Fruit fly (Drosophila melanogaster) whole organism, embryonic: ENCODE measurements around the gene Unc-115a.

ENCODE experiments used
- B-H1 ChIP-seq: fragments of 200-800 bp; sonication (Bioruptor generic); IDR thresholded peaks from 3 replicates; pipeline ENCODE4 v1.3.6; 2022; ENCODE audit warnings: missing biosample characterization, missing genetic modification characterization
- BEAF-32 ChIP-seq: fragments of 200-800 bp; sonication (Bioruptor generic); optimal IDR thresholded peaks from 3 replicates; lab custom pipeline; 2017; ENCODE audit warnings: missing biosample characterization, missing genetic modification characterization, mild to moderate bottlenecking, moderate library complexity, missing genetic modification reagents
- Bdp1 ChIP-seq: fragments of 200-800 bp; sonication (Bioruptor generic); optimal IDR thresholded peaks from 3 replicates; lab custom pipeline; 2016; ENCODE audit warnings: missing biosample characterization, missing genetic modification characterization
- CG10654 ChIP-seq: fragments of 200-800 bp; sonication (Bioruptor generic); optimal IDR thresholded peaks from 2 replicates; lab custom pipeline; 2016; ENCODE audit warnings: missing biosample characterization, missing genetic modification characterization
- CG12219 ChIP-seq: fragments of 200-800 bp; sonication (Bioruptor generic); optimal IDR thresholded peaks from 3 replicates; lab custom pipeline; 2018; ENCODE audit warnings: missing biosample characterization, mild to moderate bottlenecking, missing genetic modification characterization
- CG15601 ChIP-seq: fragments of 200-800 bp; sonication (Bioruptor generic); optimal IDR thresholded peaks from 3 replicates; lab custom pipeline; 2019; ENCODE audit warnings: missing biosample characterization, mild to moderate bottlenecking, missing genetic modification characterization, moderate library complexity
- CG17612 ChIP-seq: fragments of 200-800 bp; sonication (Bioruptor generic); IDR thresholded peaks from 2 replicates; pipeline ENCODE4 v1.3.6; 2022; ENCODE audit warnings: missing biosample characterization, missing genetic modification characterization
- CG17802 ChIP-seq: fragments of 200-800 bp; sonication (Bioruptor generic); optimal IDR thresholded peaks from 2 replicates; lab custom pipeline; 2018; ENCODE audit warnings: missing biosample characterization, mild to moderate bottlenecking, missing genetic modification characterization, moderate library complexity
- CG3065 ChIP-seq: fragments of 200-800 bp; sonication (Bioruptor generic); optimal IDR thresholded peaks from 2 replicates; lab custom pipeline; 2016; ENCODE audit warnings: missing biosample characterization, missing genetic modification characterization
- CG31365 ChIP-seq: fragments of 200-800 bp; sonication (Bioruptor generic); optimal IDR thresholded peaks from 2 replicates; lab custom pipeline; 2018; ENCODE audit warnings: missing biosample characterization, mild to moderate bottlenecking, missing genetic modification characterization
- CG34376 ChIP-seq: fragments of 200-800 bp; sonication (Bioruptor generic); optimal IDR thresholded peaks from 2 replicates; lab custom pipeline; 2018; ENCODE audit warnings: missing biosample characterization, mild to moderate bottlenecking, missing genetic modification characterization
- CG4404 ChIP-seq: fragments of 200-800 bp; sonication (Bioruptor generic); IDR thresholded peaks from 2 replicates; pipeline ENCODE4 v1.3.6; 2022; ENCODE audit warnings: missing biosample characterization, missing genetic modification characterization
- CG4820 ChIP-seq: fragments of 200-800 bp; sonication (Bioruptor generic); optimal IDR thresholded peaks from 3 replicates; lab custom pipeline; 2016; ENCODE audit warnings: missing biosample characterization, missing genetic modification characterization
- CG6689 ChIP-seq: fragments of 200-800 bp; sonication (Bioruptor generic); IDR thresholded peaks from 2 replicates; pipeline ENCODE4 v1.3.6; 2022; ENCODE audit warnings: missing biosample characterization, missing genetic modification characterization
- CG7556 ChIP-seq: fragments of 200-800 bp; sonication (Bioruptor generic); optimal IDR thresholded peaks from 2 replicates; lab custom pipeline; 2017; ENCODE audit warnings: missing biosample characterization, mild to moderate bottlenecking, missing genetic modification characterization
- CG7786 ChIP-seq: fragments of 200-800 bp; sonication (Bioruptor generic); optimal IDR thresholded peaks from 2 replicates; lab custom pipeline; 2016; ENCODE audit warnings: missing biosample characterization, missing genetic modification characterization
- CG8281 ChIP-seq: fragments of 200-800 bp; sonication (Bioruptor generic); optimal IDR thresholded peaks from 2 replicates; lab custom pipeline; 2018; ENCODE audit warnings: missing biosample characterization, mild to moderate bottlenecking, missing genetic modification characterization, moderate library complexity
- CG8359 ChIP-seq: fragments of 200-800 bp; sonication (Bioruptor generic); optimal IDR thresholded peaks from 2 replicates; lab custom pipeline; 2017; ENCODE audit warnings: missing biosample characterization, mild to moderate bottlenecking, missing genetic modification characterization, borderline replicate concordance
- CG8924 ChIP-seq: fragments of 200-800 bp; optimal IDR thresholded peaks from 3 replicates; lab custom pipeline; 2019; ENCODE audit warnings: missing biosample characterization, mild to moderate bottlenecking, missing genetic modification characterization, moderate library complexity
- CHES-1-like ChIP-seq: fragments of 200-800 bp; sonication (Bioruptor generic); optimal IDR thresholded peaks from 2 replicates; lab custom pipeline; 2016; ENCODE audit warnings: missing biosample characterization, missing genetic modification characterization
- CoRest ChIP-seq: fragments of 200-800 bp; sonication (Bioruptor generic); optimal IDR thresholded peaks from 3 replicates; lab custom pipeline; 2018; ENCODE audit warnings: missing biosample characterization, mild to moderate bottlenecking, missing genetic modification characterization, moderate library complexity
- CrebB ChIP-seq: fragments of 200-800 bp; sonication (Bioruptor generic); optimal IDR thresholded peaks from 3 replicates; lab custom pipeline; 2018; ENCODE audit warnings: missing biosample characterization, mild to moderate bottlenecking, missing genetic modification characterization
- D19A ChIP-seq: fragments of 200-800 bp; optimal IDR thresholded peaks from 3 replicates; lab custom pipeline; 2019; ENCODE audit warnings: missing biosample characterization, mild to moderate bottlenecking, missing genetic modification characterization, moderate library complexity
- Dip3 ChIP-seq: fragments of 200-800 bp; sonication (Bioruptor generic); optimal IDR thresholded peaks from 3 replicates; lab custom pipeline; 2016; ENCODE audit warnings: missing biosample characterization, missing genetic modification characterization
- E2f1 ChIP-seq: fragments of 200-800 bp; sonication (Bioruptor generic); IDR thresholded peaks from 2 replicates; pipeline ENCODE4 v1.3.6; 2022; ENCODE audit warnings: missing biosample characterization, missing genetic modification characterization
- Eip74EF ChIP-seq, 2 experiments: fragments of 200-800 bp in 1 of 2; fragments of >200 bp in 1 of 2; sonication (Bioruptor generic) in 1 of 2; optimal IDR thresholded peaks; 2 replicates each; lab custom pipeline; 2017 to 2019; ENCODE audit warnings: missing biosample characterization in 2 of 2, missing genetic modification characterization in 2 of 2, mild to moderate bottlenecking in 1 of 2, moderate library complexity in 1 of 2
- HHEX ChIP-seq: fragments of 200-800 bp; sonication (Bioruptor generic); optimal IDR thresholded peaks from 3 replicates; lab custom pipeline; 2017; ENCODE audit warnings: missing biosample characterization, mild to moderate bottlenecking, missing genetic modification characterization, missing genetic modification reagents
- Hand ChIP-seq: fragments of 200-800 bp; sonication (Bioruptor generic); optimal IDR thresholded peaks from 2 replicates; lab custom pipeline; 2017; ENCODE audit warnings: mild to moderate bottlenecking, missing biosample characterization, missing genetic modification reagents, missing genetic modification characterization
- Mrtf ChIP-seq: fragments of 200-800 bp; sonication (Bioruptor generic); IDR thresholded peaks from 3 replicates; pipeline ENCODE4 v1.3.6; 2022; ENCODE audit warnings: missing biosample characterization, missing genetic modification characterization
- Trl ChIP-seq, 3 experiments: fragments of >200 bp in 2 of 3; fragments of 200-800 bp in 1 of 3; sonication (Bioruptor generic) in 1 of 3; optimal IDR thresholded peaks; 2 replicates in 1 of 3; 3 replicates in 2 of 3; lab custom pipeline; 2016 to 2017; ENCODE audit warnings: missing biosample characterization in 1 of 3, missing genetic modification characterization in 1 of 3
- br ChIP-seq: fragments of >200 bp; optimal IDR thresholded peaks from 2 replicates; lab custom pipeline; 2017
- cas ChIP-seq: fragments of 200-800 bp; sonication (Bioruptor generic); IDR thresholded peaks from 2 replicates; pipeline ENCODE4 v1.3.6; 2022; ENCODE audit warnings: missing biosample characterization, missing genetic modification characterization
- eyg ChIP-seq: fragments of 200-800 bp; sonication (Bioruptor generic); optimal IDR thresholded peaks from 3 replicates; lab custom pipeline; 2016; ENCODE audit warnings: missing biosample characterization, missing genetic modification characterization
- h ChIP-seq: fragments of >200 bp; optimal IDR thresholded peaks from 2 replicates; lab custom pipeline; 2017
- hb ChIP-seq: fragments of 200-800 bp; sonication (Bioruptor generic); IDR thresholded peaks from 3 replicates; pipeline ENCODE4 v1.3.6; 2022; ENCODE audit warnings: missing biosample characterization, missing genetic modification characterization; ENCODE audit not compliant: partially characterized antibody
- insv ChIP-seq, 2 experiments: fragments of 200-800 bp; sonication (Bioruptor generic); optimal IDR thresholded peaks; 3 replicates each; lab custom pipeline; 2016 to 2018; ENCODE audit warnings: missing biosample characterization in 2 of 2, missing genetic modification characterization in 2 of 2
- jigr1 ChIP-seq: fragments of 200-800 bp; sonication (Bioruptor generic); IDR thresholded peaks from 3 replicates; pipeline ENCODE4 v1.3.6; 2022; ENCODE audit warnings: missing biosample characterization, missing genetic modification characterization
- lola ChIP-seq, 3 experiments: fragments of >200 bp in 2 of 3; fragments of 200-800 bp in 1 of 3; sonication (Bioruptor generic) in 1 of 3; optimal IDR thresholded peaks; 2 replicates each; lab custom pipeline; 2017 to 2019; ENCODE audit warnings: missing biosample characterization in 3 of 3, missing genetic modification characterization in 3 of 3, mild to moderate bottlenecking in 1 of 3, moderate library complexity in 1 of 3
- luna ChIP-seq: fragments of 200-800 bp; sonication (Bioruptor generic); optimal IDR thresholded peaks from 2 replicates; lab custom pipeline; 2016; ENCODE audit warnings: missing biosample characterization, missing genetic modification characterization
- oc ChIP-seq: fragments of 200-800 bp; sonication (Bioruptor generic); optimal IDR thresholded peaks from 2 replicates; lab custom pipeline; 2018; ENCODE audit warnings: missing biosample characterization, mild to moderate bottlenecking, missing genetic modification characterization, moderate library complexity
- pho ChIP-seq: fragments of 200-800 bp; sonication (Bioruptor generic); optimal IDR thresholded peaks from 2 replicates; lab custom pipeline; 2016; ENCODE audit warnings: missing biosample characterization, missing genetic modification characterization
- phol ChIP-seq: fragments of 200-800 bp; sonication (Bioruptor generic); optimal IDR thresholded peaks from 3 replicates; lab custom pipeline; 2018; ENCODE audit warnings: missing biosample characterization, mild to moderate bottlenecking, missing genetic modification characterization, moderate library complexity
- run ChIP-seq: fragments of 200-800 bp; sonication (Bioruptor generic); optimal IDR thresholded peaks from 3 replicates; lab custom pipeline; 2018; ENCODE audit warnings: missing biosample characterization, mild to moderate bottlenecking, missing genetic modification characterization
- salm ChIP-seq: fragments of 200-800 bp; sonication (Bioruptor generic); optimal IDR thresholded peaks from 2 replicates; lab custom pipeline; 2018; ENCODE audit warnings: missing biosample characterization, mild to moderate bottlenecking, missing genetic modification characterization
- sens-2 ChIP-seq: fragments of 200-800 bp; sonication (Bioruptor generic); IDR thresholded peaks from 2 replicates; pipeline ENCODE4 v1.3.6; 2022; ENCODE audit warnings: missing biosample characterization, missing genetic modification characterization
- slp2 ChIP-seq: fragments of 200-800 bp; sonication (Bioruptor generic); optimal IDR thresholded peaks from 2 replicates; lab custom pipeline; 2016; ENCODE audit warnings: missing biosample characterization, missing genetic modification characterization
- sob ChIP-seq: fragments of 200-800 bp; sonication (Bioruptor generic); IDR thresholded peaks from 2 replicates; pipeline ENCODE4 v1.3.6; 2022; ENCODE audit warnings: missing biosample characterization, missing genetic modification characterization
- twi ChIP-seq: fragments of 200-800 bp; optimal IDR thresholded peaks from 2 replicates; lab custom pipeline; 2019; ENCODE audit warnings: missing biosample characterization, mild to moderate bottlenecking, missing genetic modification characterization, moderate library complexity
- tx ChIP-seq: fragments of 200-800 bp; sonication (Bioruptor generic); optimal IDR thresholded peaks from 2 replicates; lab custom pipeline; 2016; ENCODE audit warnings: missing biosample characterization, missing genetic modification characterization
- wor ChIP-seq: fragments of 200-800 bp; sonication (Bioruptor generic); IDR thresholded peaks from 2 replicates; pipeline ENCODE4 v1.3.6; 2022; ENCODE audit warnings: missing biosample characterization, missing genetic modification characterization
- zen2 ChIP-seq: fragments of 200-800 bp; sonication (Bioruptor generic); IDR thresholded peaks from 3 replicates; pipeline ENCODE4 v1.3.6; 2022; ENCODE audit warnings: missing biosample characterization, missing genetic modification characterization; ENCODE audit not compliant: partially characterized antibody

Gene Unc-115a

DNA sequence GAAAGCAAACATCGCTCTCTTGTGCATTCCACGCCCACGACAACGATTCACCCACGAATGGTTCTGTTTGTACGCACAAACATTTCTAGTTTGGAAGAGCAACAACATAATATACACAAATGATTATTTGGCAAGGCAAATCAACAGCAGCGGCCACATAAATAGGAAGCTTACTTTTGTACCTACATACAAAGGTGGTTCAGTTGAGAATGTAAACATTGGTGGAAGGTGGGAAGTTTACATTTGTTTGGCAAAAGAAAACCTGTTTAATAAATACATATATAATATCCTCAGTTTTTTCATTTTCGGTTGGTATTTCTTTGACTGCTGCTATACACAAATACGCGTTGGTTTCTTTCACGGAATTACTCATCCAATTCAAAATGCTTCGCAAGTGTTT is 2.6 kb downstream of the Unc-115a start (continued):
- no peak for TF ChIP-seq hb (GFP tag; lab: Robert Waterston, UW)
- TF ChIP-seq tx (GFP tag; lab: Kevin White, UChicago): peak; percentile 70
- peak; percentile 79 for TF ChIP-seq CHES-1-like
- peak; percentile 89 for TF ChIP-seq CrebB (tag; lab: Kevin White, UChicago)
- peak; percentile 88 for TF ChIP-seq phol (tag; lab: Kevin White, UChicago)
- TF ChIP-seq CG8281 (tag; lab: Kevin White, UChicago): peak; percentile 78
- no peak for TF ChIP-seq sens-2 (GFP tag; lab: Robert Waterston, UW)
- TF ChIP-seq h: no peak
- TF ChIP-seq Hand (GFP tag; lab: Kevin White, UChicago): peak; percentile 73
- TF ChIP-seq HHEX (GFP tag; lab: Kevin White, UChicago): peak; percentile 88
- peak; percentile 90 for TF ChIP-seq CoRest
- TF ChIP-seq Mrtf (GFP tag; lab: Robert Waterston, UW): no peak
- TF ChIP-seq pho (GFP tag; lab: Kevin White, UChicago): peak; percentile 77
- peak; percentile 69 for TF ChIP-seq eyg (GFP tag; lab: Kevin White, UChicago)
- TF ChIP-seq jigr1 (GFP tag; lab: Robert Waterston, UW): no peak
- peak; percentile 87 for TF ChIP-seq salm (tag; lab: Kevin White, UChicago)
- peak; percentile 61 for TF ChIP-seq twi (tag; lab: Kevin White, UChicago)
- TF ChIP-seq Eip74EF (GFP tag; optimal IDR thresholded peaks at IDR 0.05; lab: Kevin White, UChicago): peak in 1 of 2 experiments; percentile 94
- TF ChIP-seq CG6689 (GFP tag; lab: Robert Waterston, UW): no peak
- peak in 1 of 2 experiments; percentile 33 for TF ChIP-seq insv (GFP tag; optimal IDR thresholded peaks at IDR 0.05; lab: Kevin White, UChicago)
- peak; percentile 65 for TF ChIP-seq CG34376
- no peak for TF ChIP-seq sob (GFP tag; lab: Robert Waterston, UW)
- peak; percentile 89 for TF ChIP-seq oc (tag; lab: Kevin White, UChicago)
- TF ChIP-seq CG4404: no peak
- TF ChIP-seq luna (GFP tag; lab: Kevin White, UChicago): peak; percentile 44
- peak; percentile 85 for TF ChIP-seq CG15601 (tag; lab: Kevin White, UChicago)
- no peak for TF ChIP-seq br (lab: Kevin White, UChicago)
- no peak for TF ChIP-seq E2f1
- no peak for TF ChIP-seq CG17612
- TF ChIP-seq CG7786 (GFP tag; lab: Kevin White, UChicago): peak; percentile 61
- TF ChIP-seq slp2 (GFP tag; lab: Kevin White, UChicago): peak; percentile 69
- peak; percentile 69 for TF ChIP-seq CG17802
- no peak for TF ChIP-seq zen2 (GFP tag; lab: Robert Waterston, UW)
- TF ChIP-seq run (tag; lab: Kevin White, UChicago): peak; percentile 87
- peak; percentile 69 for TF ChIP-seq CG3065 (GFP tag; lab: Kevin White, UChicago)
- TF ChIP-seq CG8924 (tag; lab: Kevin White, UChicago): peak; percentile 92
- TF ChIP-seq CG4820 (GFP tag; lab: Kevin White, UChicago): peak; percentile 88
- TF ChIP-seq B-H1 (GFP tag; lab: Robert Waterston, UW): no peak
- TF ChIP-seq D19A (tag; lab: Kevin White, UChicago): peak; percentile 79
- TF ChIP-seq CG7556 (GFP tag; lab: Kevin White, UChicago): peak; percentile 82
- TF ChIP-seq Dip3 (GFP tag; lab: Kevin White, UChicago): peak; percentile 76
- TF ChIP-seq Trl (optimal IDR thresholded peaks at IDR 0.05; lab: Kevin White, UChicago): no peak
- TF ChIP-seq Trl (GFP tag; optimal IDR thresholded peaks at IDR 0.05; lab: Kevin White, UChicago): peak; percentile 81
- peak; percentile 62 for TF ChIP-seq Bdp1 (GFP tag; lab: Kevin White, UChicago)
- TF ChIP-seq cas (GFP tag; lab: Robert Waterston, UW): no peak
- TF ChIP-seq BEAF-32 (GFP tag; lab: Kevin White, UChicago): no peak
- peak; percentile 90 for TF ChIP-seq CG12219
- no peak for TF ChIP-seq wor (GFP tag; lab: Robert Waterston, UW)
- TF ChIP-seq CG10654 (GFP tag; lab: Kevin White, UChicago): peak; percentile 84
- TF ChIP-seq CG8359 (GFP tag; lab: Kevin White, UChicago): peak; percentile 62
- peak; percentile 83 for TF ChIP-seq CG31365 (tag; lab: Kevin White, UChicago)
- peak in 1 of 3 experiments; percentile 77 for TF ChIP-seq lola (GFP tag; optimal IDR thresholded peaks at IDR 0.05; lab: Kevin White, UChicago)
